Worm (Caenorhabditis elegans) whole organism, late embryonic: ENCODE measurements around the gene rpi-2.

Experiments
- K02D7.2 ChIP-seq: sonication (generic microtip); optimal IDR thresholded peaks from 2 replicates; lab custom pipeline; 2017; ENCODE audit warnings: mild to moderate bottlenecking, missing genetic modification characterization, missing compliant biosample characterization
- Y22D7AL.16 ChIP-seq: sonication (generic microtip); optimal IDR thresholded peaks from 2 replicates; lab custom pipeline; 2016; ENCODE audit warnings: missing genetic modification characterization, missing compliant biosample characterization
- ceh-14 ChIP-seq: sonication (generic microtip); optimal IDR thresholded peaks from 2 replicates; lab custom pipeline; 2016; ENCODE audit warnings: missing genotype, missing genetic modification characterization, missing compliant biosample characterization
- ceh-18 ChIP-seq: sonication (generic microtip); optimal IDR thresholded peaks from 2 replicates; lab custom pipeline; 2016; ENCODE audit warnings: missing genetic modification characterization, missing compliant biosample characterization
- ceh-19 ChIP-seq: fragments of 200-800 bp; sonication (Bioruptor generic); optimal IDR thresholded peaks from 2 replicates; lab custom pipeline; 2018; ENCODE audit warnings: mild to moderate bottlenecking, missing genetic modification characterization, missing compliant biosample characterization
- ceh-2 ChIP-seq: sonication (generic microtip); optimal IDR thresholded peaks from 2 replicates; lab custom pipeline; 2016; ENCODE audit warnings: missing genotype, missing genetic modification characterization, missing compliant biosample characterization
- ceh-24 ChIP-seq: sonication (generic microtip); optimal IDR thresholded peaks from 2 replicates; lab custom pipeline; 2016; ENCODE audit warnings: mild to moderate bottlenecking, missing genetic modification characterization, missing compliant biosample characterization
- ceh-30 ChIP-seq: fragments of 150-350 bp; optimal IDR thresholded peaks from 2 replicates; lab custom pipeline; 2014; ENCODE audit warnings: missing biosample characterization, missing genetic modification characterization
- ceh-45 ChIP-seq: fragments of 200-800 bp; sonication (Bioruptor generic); IDR thresholded peaks from 2 replicates; pipeline ENCODE4 v1.3.6; 2022; ENCODE audit warnings: missing genetic modification reagents, missing genetic modification characterization, missing compliant biosample characterization
- ceh-9 ChIP-seq: sonication (generic microtip); optimal IDR thresholded peaks from 2 replicates; lab custom pipeline; 2016; ENCODE audit warnings: mild to moderate bottlenecking, missing genetic modification characterization, inconsistent platforms, missing compliant biosample characterization
- dmd-4 ChIP-seq: sonication (generic microtip); optimal IDR thresholded peaks from 2 replicates; lab custom pipeline; 2016; ENCODE audit warnings: borderline replicate concordance, missing genetic modification characterization, missing compliant biosample characterization
- dve-1 ChIP-seq: sonication (generic microtip); optimal IDR thresholded peaks from 2 replicates; lab custom pipeline; 2017; ENCODE audit warnings: antibody characterized with exemption, mild to moderate bottlenecking, missing genetic modification characterization, missing compliant biosample characterization
- elt-4 ChIP-seq: sonication (generic microtip); optimal IDR thresholded peaks from 2 replicates; lab custom pipeline; 2016; ENCODE audit warnings: missing genetic modification characterization, missing compliant biosample characterization
- eyg-1 ChIP-seq: sonication (generic microtip); optimal IDR thresholded peaks from 2 replicates; lab custom pipeline; 2016; ENCODE audit warnings: missing genotype, missing genetic modification characterization, missing compliant biosample characterization
- fkh-10 ChIP-seq: fragments of 150-350 bp; optimal IDR thresholded peaks from 2 replicates; lab custom pipeline; 2014; ENCODE audit warnings: missing biosample characterization, missing genetic modification reagents, missing genetic modification characterization
- fkh-6 ChIP-seq: sonication (generic microtip); optimal IDR thresholded peaks from 2 replicates; lab custom pipeline; 2016; ENCODE audit warnings: missing genetic modification characterization, missing compliant biosample characterization
- gmeb-2 ChIP-seq: sonication (generic microtip); optimal IDR thresholded peaks from 2 replicates; lab custom pipeline; 2016; ENCODE audit warnings: missing genetic modification characterization, inconsistent platforms, missing compliant biosample characterization
- hlh-13 ChIP-seq: fragments of 200-800 bp; sonication (Bioruptor generic); optimal IDR thresholded peaks from 2 replicates; lab custom pipeline; 2018; ENCODE audit warnings: mild to moderate bottlenecking, missing genetic modification characterization, missing compliant biosample characterization
- hlh-6 ChIP-seq: sonication (generic microtip); optimal IDR thresholded peaks from 2 replicates; lab custom pipeline; 2016; ENCODE audit warnings: missing genotype, missing genetic modification characterization, missing compliant biosample characterization
- lim-6 ChIP-seq: sonication (generic microtip); optimal IDR thresholded peaks from 2 replicates; lab custom pipeline; 2016; ENCODE audit warnings: missing genetic modification characterization, missing compliant biosample characterization
- lin-11 ChIP-seq: fragments of 200-800 bp; sonication (Bioruptor generic); optimal IDR thresholded peaks from 2 replicates; lab custom pipeline; 2018; ENCODE audit warnings: mild to moderate bottlenecking, missing genetic modification characterization, missing compliant biosample characterization
- madf-2 ChIP-seq: sonication (generic microtip); optimal IDR thresholded peaks from 2 replicates; lab custom pipeline; 2017; ENCODE audit warnings: missing genetic modification characterization, missing compliant biosample characterization
- nfya-1 ChIP-seq: sonication (generic microtip); optimal IDR thresholded peaks from 2 replicates; lab custom pipeline; 2017; ENCODE audit warnings: missing genetic modification characterization, mild to moderate bottlenecking, missing compliant biosample characterization, antibody characterized with exemption, moderate library complexity
- nhr-11 ChIP-seq: fragments of 150-350 bp; optimal IDR thresholded peaks from 2 replicates; lab custom pipeline; 2014; ENCODE audit warnings: missing biosample characterization, missing genetic modification characterization
- npax-4 ChIP-seq: sonication (generic microtip); optimal IDR thresholded peaks from 2 replicates; lab custom pipeline; 2016; ENCODE audit warnings: missing genetic modification characterization, missing compliant biosample characterization
- odd-2 ChIP-seq: sonication (generic microtip); optimal IDR thresholded peaks from 2 replicates; lab custom pipeline; 2017; ENCODE audit warnings: antibody characterized with exemption, mild to moderate bottlenecking, missing genetic modification characterization, missing compliant biosample characterization
- pat-9 ChIP-seq: fragments of 200-800 bp; sonication (Bioruptor generic); optimal IDR thresholded peaks from 2 replicates; lab custom pipeline; 2018; ENCODE audit warnings: mild to moderate bottlenecking, missing genetic modification characterization, moderate library complexity, missing compliant biosample characterization
- pha-2 ChIP-seq: sonication (generic microtip); optimal IDR thresholded peaks from 2 replicates; lab custom pipeline; 2017; ENCODE audit warnings: mild to moderate bottlenecking, missing genetic modification characterization, missing compliant biosample characterization
- pha-4 ChIP-seq: fragments of 150-350 bp; optimal IDR thresholded peaks from 2 replicates; lab custom pipeline; 2018; ENCODE audit warnings: missing biosample characterization, missing genetic modification reagents, missing genetic modification characterization
- pros-1 ChIP-seq: fragments of 150-350 bp; optimal IDR thresholded peaks from 2 replicates; lab custom pipeline; 2014; ENCODE audit warnings: missing biosample characterization, missing genetic modification reagents, missing genetic modification characterization
- ref-2 ChIP-seq: sonication (generic microtip); optimal IDR thresholded peaks from 2 replicates; lab custom pipeline; 2016; ENCODE audit warnings: missing genetic modification characterization, missing compliant biosample characterization
- rnt-1 ChIP-seq: sonication (generic microtip); optimal IDR thresholded peaks from 2 replicates; lab custom pipeline; 2016; ENCODE audit warnings: missing genetic modification characterization, missing compliant biosample characterization
- sdc-2 ChIP-seq: sonication (generic microtip); optimal IDR thresholded peaks from 2 replicates; lab custom pipeline; 2016; ENCODE audit warnings: missing genotype, missing genetic modification characterization, missing compliant biosample characterization
- sox-2 ChIP-seq: fragments of 200-800 bp; sonication (Bioruptor generic); IDR thresholded peaks from 2 replicates; pipeline ENCODE4 v1.3.6; 2022; ENCODE audit warnings: missing genetic modification reagents, missing genetic modification characterization, missing compliant biosample characterization
- sox-4 ChIP-seq: sonication (generic microtip); optimal IDR thresholded peaks from 2 replicates; lab custom pipeline; 2017; ENCODE audit warnings: mild to moderate bottlenecking, missing genetic modification characterization, inconsistent platforms, missing compliant biosample characterization
- tbx-2 ChIP-seq: sonication (generic microtip); optimal IDR thresholded peaks from 2 replicates; lab custom pipeline; 2016; ENCODE audit warnings: missing genetic modification characterization, missing compliant biosample characterization
- unc-42 ChIP-seq: sonication (generic microtip); optimal IDR thresholded peaks from 2 replicates; lab custom pipeline; 2016; ENCODE audit warnings: missing genotype, missing genetic modification characterization, missing compliant biosample characterization
- unc-55 ChIP-seq: sonication (generic microtip); optimal IDR thresholded peaks from 2 replicates; lab custom pipeline; 2017; ENCODE audit warnings: missing biosample characterization, missing genetic modification reagents, missing genetic modification characterization
- unc-86 ChIP-seq: sonication (generic microtip); optimal IDR thresholded peaks from 2 replicates; lab custom pipeline; 2016; ENCODE audit warnings: missing genetic modification characterization, missing compliant biosample characterization
- zip-5 ChIP-seq: sonication (generic microtip); optimal IDR thresholded peaks from 2 replicates; lab custom pipeline; 2016; ENCODE audit warnings: missing genetic modification characterization, missing compliant biosample characterization

rpi-2 gene

DNA sequence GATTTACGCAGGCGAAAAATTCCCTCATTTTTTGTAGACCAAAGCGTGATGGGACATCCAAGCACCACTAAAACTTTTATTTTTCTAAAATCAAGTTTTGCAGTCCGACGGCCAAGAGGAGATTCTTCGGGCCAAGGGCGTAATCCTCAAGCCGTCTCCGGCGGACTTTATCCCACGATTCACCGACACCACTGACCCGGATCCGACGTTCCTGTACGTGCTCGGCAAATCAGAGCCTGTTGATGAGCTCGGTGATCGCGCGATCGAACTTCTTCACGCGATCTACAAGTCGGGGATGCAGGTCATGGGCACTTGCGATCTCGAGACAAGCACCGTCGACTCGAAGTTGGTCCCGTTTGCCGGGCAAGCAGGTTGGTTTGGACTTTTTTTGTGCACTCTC is 2.6 kb downstream of the rpi-2 start:
- TF ChIP-seq nfya-1 (no peak), ceh-30 (tag; lab: Kevin White, UChicago) (no peak), pros-1 (tag; lab: Kevin White, UChicago) (no peak), lim-6 (no peak), ceh-45 (GFP tag; lab: Robert Waterston, UW) (no peak), zip-5 (tag; lab: Kevin White, UChicago) (no peak), unc-42 (tag; lab: Kevin White, UChicago) (no peak), unc-86 (tag; lab: Kevin White, UChicago) (no peak), dmd-4 (tag; lab: Kevin White, UChicago) (no peak), sox-4 (tag; lab: Kevin White, UChicago) (no peak), dve-1 (tag; lab: Kevin White, UChicago) (no peak), eyg-1 (tag; lab: Kevin White, UChicago) (no peak), pat-9 (tag; lab: Kevin White, UChicago) (no peak)

DNA sequence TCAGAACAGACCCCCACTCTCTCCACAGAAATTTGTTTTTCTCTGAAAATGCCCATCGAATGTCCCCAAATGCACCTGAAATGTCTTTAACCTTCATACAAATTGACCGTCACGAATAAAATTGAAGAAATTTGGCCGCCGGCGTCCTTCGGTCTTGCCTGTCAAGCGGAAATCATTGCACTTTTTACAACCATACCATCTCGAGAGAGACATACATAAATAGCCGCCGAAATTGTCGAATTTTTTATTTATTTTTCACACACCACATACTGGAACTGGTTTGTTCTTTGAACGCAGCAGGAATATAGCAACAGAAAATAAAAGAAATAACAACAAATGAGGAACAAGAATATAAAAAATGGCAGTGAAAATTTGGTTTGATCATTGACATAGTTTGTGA is 4.6 kb downstream of the rpi-2 start:
- TF ChIP-seq unc-86 (tag; lab: Kevin White, UChicago) = no peak
- no peak for TF ChIP-seq gmeb-2 (tag; lab: Kevin White, UChicago)
- no peak for TF ChIP-seq pha-2 (tag; lab: Kevin White, UChicago)
- TF ChIP-seq ceh-45 (GFP tag; lab: Robert Waterston, UW) = no peak
- no peak for TF ChIP-seq ceh-19 (GFP tag; lab: Kevin White, UChicago)
- no peak for TF ChIP-seq ceh-24 (tag; lab: Kevin White, UChicago)
- no peak for TF ChIP-seq pat-9 (tag; lab: Kevin White, UChicago)
- TF ChIP-seq Y22D7AL.16 (tag; lab: Kevin White, UChicago) = no peak
- no peak for TF ChIP-seq lim-6
- TF ChIP-seq unc-55 = no peak
- TF ChIP-seq fkh-6 (tag; lab: Kevin White, UChicago) = no peak
- TF ChIP-seq rnt-1 (tag; lab: Kevin White, UChicago) = no peak
- no peak for TF ChIP-seq ceh-9 (tag; lab: Kevin White, UChicago)
- TF ChIP-seq nhr-11 = no peak
- TF ChIP-seq tbx-2 (tag; lab: Kevin White, UChicago) = no peak
- no peak for TF ChIP-seq elt-4 (tag; lab: Kevin White, UChicago)
- TF ChIP-seq, all 69 proteins: peak for 0

DNA sequence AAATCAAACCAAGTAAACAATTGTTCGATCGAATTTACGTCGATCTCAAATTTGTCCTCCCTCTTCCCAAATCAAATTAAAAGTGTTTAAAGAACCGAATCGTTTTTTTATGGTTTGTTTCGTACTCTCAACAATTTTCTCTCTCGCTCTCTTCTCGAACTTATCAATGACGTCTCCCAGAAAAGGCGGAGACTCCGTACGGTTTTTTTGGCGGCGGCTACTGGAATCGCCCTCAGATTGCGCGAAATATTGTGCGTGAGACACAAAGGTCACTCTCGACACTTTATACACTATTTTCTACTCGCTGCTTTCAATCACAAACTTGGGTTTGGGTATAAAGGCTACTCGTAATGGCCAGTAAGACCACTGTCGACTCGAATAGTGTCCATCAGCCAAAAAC is 9.4 kb downstream of the rpi-2 start, which contains the start of gene epic-2:
Gene epic-2, plus strand, starts transcription at position 317 of the 400 bp plus-strand sequence.
- TF ChIP-seq fkh-6 (tag; lab: Kevin White, UChicago) = no peak
- TF ChIP-seq fkh-10 (GFP tag; lab: Kevin White, UChicago) = no peak
- no peak for TF ChIP-seq K02D7.2
- no peak for TF ChIP-seq hlh-6 (tag; lab: Kevin White, UChicago)
- TF ChIP-seq lin-11 (tag; lab: Kevin White, UChicago) = no peak
- TF ChIP-seq ceh-14 (tag; lab: Kevin White, UChicago) = no peak
- TF ChIP-seq dmd-4 (tag; lab: Kevin White, UChicago) = no peak
- TF ChIP-seq ref-2 (tag; lab: Kevin White, UChicago) = no peak
- no peak for TF ChIP-seq sox-2
- TF ChIP-seq hlh-13 = no peak
- no peak for TF ChIP-seq gmeb-2 (tag; lab: Kevin White, UChicago)
- no peak for TF ChIP-seq odd-2 (tag; lab: Kevin White, UChicago)
- no peak for TF ChIP-seq npax-4 (tag; lab: Kevin White, UChicago)
- no peak for TF ChIP-seq sox-4 (tag; lab: Kevin White, UChicago)

DNA sequence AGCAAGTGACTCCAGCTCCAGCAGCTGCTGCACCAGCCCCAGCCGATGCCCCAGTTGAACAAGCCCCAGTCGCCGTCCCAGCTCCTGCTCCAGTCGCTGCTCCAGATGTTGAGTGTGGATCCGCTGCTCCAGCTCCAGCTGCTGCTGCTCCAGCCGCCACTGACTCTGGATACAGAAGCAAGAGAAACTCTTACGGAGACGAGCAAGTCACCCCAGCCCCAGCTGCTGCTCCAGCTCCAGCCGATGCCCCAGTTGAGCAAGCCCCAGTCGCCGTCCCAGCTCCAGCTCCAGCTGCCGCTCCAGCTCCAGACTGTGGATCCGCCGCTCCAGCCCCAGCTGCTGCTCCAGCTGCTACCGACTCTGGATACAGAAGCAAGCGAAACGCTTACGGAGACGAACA is 10.5 kb downstream of the rpi-2 start:
- no peak for TF ChIP-seq pha-4
- no peak for TF ChIP-seq ceh-19 (GFP tag; lab: Kevin White, UChicago)
- no peak for TF ChIP-seq rnt-1 (tag; lab: Kevin White, UChicago)
- no peak for TF ChIP-seq ceh-18 (tag; lab: Kevin White, UChicago)
- no peak for TF ChIP-seq ceh-30 (tag; lab: Kevin White, UChicago)
- no peak for TF ChIP-seq madf-2 (tag; lab: Kevin White, UChicago)
- no peak for TF ChIP-seq unc-55
- TF ChIP-seq ceh-2 (tag; lab: Kevin White, UChicago) = no peak
- no peak for TF ChIP-seq K02D7.2
- no peak for TF ChIP-seq eyg-1 (tag; lab: Kevin White, UChicago)
- TF ChIP-seq nfya-1 = no peak
- TF ChIP-seq sdc-2 (tag; lab: Kevin White, UChicago) = no peak
- no peak for TF ChIP-seq dve-1 (tag; lab: Kevin White, UChicago)
